Worm (Caenorhabditis elegans) whole organism, late embryonic: ENCODE measurements around the gene T01H3.5.
A peak's percentile ranks its signal among the peaks of the same experiment; 100 is the strongest.

ENCODE experiments used
- ceh-45 ChIP-seq: fragments of 200-800 bp; sonication (Bioruptor generic); IDR thresholded peaks from 2 replicates; pipeline ENCODE4 v1.3.6; 2022; ENCODE audit warnings: missing genetic modification reagents, missing genetic modification characterization, missing compliant biosample characterization
- elt-2 ChIP-seq: sonication (generic microtip); optimal IDR thresholded peaks from 2 replicates; lab custom pipeline; 2016; ENCODE audit warnings: missing genetic modification reagents, missing genetic modification characterization, missing compliant biosample characterization
- eyg-1 ChIP-seq: sonication (generic microtip); optimal IDR thresholded peaks from 2 replicates; lab custom pipeline; 2016; ENCODE audit warnings: missing genotype, missing genetic modification characterization, missing compliant biosample characterization
- hlh-30 ChIP-seq: sonication (generic microtip); optimal IDR thresholded peaks from 2 replicates; lab custom pipeline; 2017; ENCODE audit warnings: antibody characterized with exemption, missing genetic modification characterization, missing compliant biosample characterization; ENCODE audit not compliant: insufficient read depth
- nhr-11 ChIP-seq: fragments of 150-350 bp; optimal IDR thresholded peaks from 2 replicates; lab custom pipeline; 2014; ENCODE audit warnings: missing biosample characterization, missing genetic modification characterization
- pat-9 ChIP-seq: fragments of 200-800 bp; sonication (Bioruptor generic); optimal IDR thresholded peaks from 2 replicates; lab custom pipeline; 2018; ENCODE audit warnings: mild to moderate bottlenecking, missing genetic modification characterization, moderate library complexity, missing compliant biosample characterization
- pha-4 ChIP-seq: fragments of 150-350 bp; optimal IDR thresholded peaks from 2 replicates; lab custom pipeline; 2018; ENCODE audit warnings: missing biosample characterization, missing genetic modification reagents, missing genetic modification characterization
- unc-55 ChIP-seq: sonication (generic microtip); optimal IDR thresholded peaks from 2 replicates; lab custom pipeline; 2017; ENCODE audit warnings: missing biosample characterization, missing genetic modification reagents, missing genetic modification characterization
- unc-86 ChIP-seq: sonication (generic microtip); optimal IDR thresholded peaks from 2 replicates; lab custom pipeline; 2016; ENCODE audit warnings: missing genetic modification characterization, missing compliant biosample characterization

ce11 chrII:7864207-7864606 is 15.2 kb upstream of the T01H3.5 start, which contains the start of gene ostb-1:
- TF ChIP-seq hlh-30 (tag; lab: Kevin White, UChicago) (no peak), unc-86 (tag; lab: Kevin White, UChicago) (no peak), elt-2 (tag; lab: Kevin White, UChicago) (peak; percentile 15), eyg-1 (tag; lab: Kevin White, UChicago) (no peak), ceh-45 (GFP tag; lab: Robert Waterston, UW) (no peak), pha-4 (no peak), unc-55 (GFP tag; lab: Kevin White, UChicago) (no peak), nhr-11 (tag; lab: Kevin White, UChicago) (no peak), pat-9 (tag; lab: Kevin White, UChicago) (no peak)
